Fruit fly (Drosophila melanogaster): Measurements from ENCODE around the gene RpL13.

RpL13 gene

DNA sequence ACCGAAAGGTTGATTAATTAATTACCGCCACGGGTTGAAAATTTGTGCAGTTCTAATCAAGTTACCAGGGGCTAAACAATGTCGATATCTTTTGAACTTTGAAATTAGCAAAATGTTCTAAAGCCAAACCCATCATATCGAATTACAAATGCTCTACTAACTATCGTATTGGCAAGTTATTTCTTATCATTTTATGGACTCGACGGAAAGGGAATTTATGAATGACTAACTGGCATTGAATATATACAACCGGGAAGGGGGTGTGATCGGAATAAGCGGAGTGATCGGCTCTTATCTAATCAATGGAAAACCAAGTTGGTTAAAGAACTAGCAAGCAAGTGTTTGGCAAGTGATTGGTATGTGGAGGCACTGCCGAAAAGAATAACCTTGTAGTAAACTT is 23.6 kb upstream of the RpL13 start:
- TF ChIP-seq br (GFP tag; optimal IDR thresholded peaks at IDR 0.05) (no peak), rgr (GFP tag; optimal IDR thresholded peaks at IDR 0.05) (peak; percentile 40), Hr78 (GFP tag; optimal IDR thresholded peaks at IDR 0.05) (no peak), h (GFP tag; optimal IDR thresholded peaks at IDR 0.05) (peak; percentile 67), foxo (GFP tag; optimal IDR thresholded peaks at IDR 0.05) (peak in 1 of 2 experiments; percentile 36), fru (GFP tag; optimal IDR thresholded peaks at IDR 0.05) (peak; percentile 39), ey (GFP tag; optimal IDR thresholded peaks at IDR 0.05) (peak; percentile 31), Hnf4 (GFP tag; optimal IDR thresholded peaks at IDR 0.05) (peak; percentile 64)

DNA sequence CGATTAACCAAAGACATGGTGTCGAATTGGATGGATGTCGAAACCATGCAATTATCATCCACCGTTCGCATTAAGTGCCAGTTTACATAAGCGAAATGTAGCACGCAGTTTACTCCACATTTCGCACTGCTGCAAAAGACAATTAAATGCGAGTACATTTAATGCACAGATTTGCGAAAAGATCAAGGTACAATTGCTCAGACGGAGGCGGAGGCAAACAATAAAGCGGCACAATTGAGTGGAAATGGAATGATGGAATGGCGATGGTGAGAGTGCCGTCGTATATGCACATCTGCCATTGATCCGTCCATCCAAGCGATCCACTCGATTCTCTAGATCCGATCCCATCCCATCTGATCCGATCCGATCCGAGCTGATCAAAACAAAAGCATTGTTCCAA is 22.0 kb upstream of the RpL13 start:
- TF ChIP-seq Hnf4 (GFP tag; optimal IDR thresholded peaks at IDR 0.05), result peak; percentile 39
- no peak for TF ChIP-seq tai (GFP tag; optimal IDR thresholded peaks at IDR 0.05)
- no peak for TF ChIP-seq Abd-B (GFP tag; optimal IDR thresholded peaks at IDR 0.05)

DNA sequence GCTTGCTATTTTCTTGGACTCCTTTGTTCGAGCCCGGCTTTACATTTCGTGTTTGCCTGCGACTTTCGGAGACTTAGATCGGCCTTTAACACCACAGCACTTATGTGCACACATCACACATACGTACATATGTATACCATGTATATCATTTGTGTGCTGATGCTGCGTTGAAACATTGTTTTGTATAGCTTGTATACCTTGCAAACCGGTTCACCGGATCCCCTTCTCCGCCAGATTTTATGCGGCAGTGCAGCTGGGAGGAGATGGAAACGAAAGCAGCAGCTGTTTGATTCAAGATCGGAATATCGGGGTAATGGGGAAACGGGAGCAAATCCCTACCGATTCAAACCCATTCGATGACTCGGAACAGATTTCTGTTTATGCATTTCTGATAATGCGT is 21.1 kb upstream of the RpL13 start:
- TF ChIP-seq Dif (GFP tag; optimal IDR thresholded peaks at IDR 0.05; ENCODE audit: partially characterized antibody) (peak; percentile 75), lola (GFP tag; optimal IDR thresholded peaks at IDR 0.05) (no peak), foxo (GFP tag; optimal IDR thresholded peaks at IDR 0.05) (no peak), Abd-B (GFP tag; optimal IDR thresholded peaks at IDR 0.05) (no peak), Hr83 (GFP tag; optimal IDR thresholded peaks at IDR 0.05; ENCODE audit: poor library complexity, severe bottlenecking) (peak; percentile 62), br (GFP tag; optimal IDR thresholded peaks at IDR 0.05) (no peak), OdsH (GFP tag; optimal IDR thresholded peaks at IDR 0.05) (no peak), dsf (GFP tag; optimal IDR thresholded peaks at IDR 0.05; ENCODE audit: borderline replicate concordance) (no peak), ey (GFP tag; optimal IDR thresholded peaks at IDR 0.05) (no peak), tai (GFP tag; optimal IDR thresholded peaks at IDR 0.05) (no peak), HLH106 (tag; optimal IDR thresholded peaks at IDR 0.05) (no peak), Vsx2 (GFP tag; optimal IDR thresholded peaks at IDR 0.05; ENCODE audit: partially characterized antibody) (peak; percentile 56), jim (GFP tag; optimal IDR thresholded peaks at IDR 0.05) (no peak), usp (GFP tag; optimal IDR thresholded peaks at IDR 0.05) (no peak), sv (GFP tag; optimal IDR thresholded peaks at IDR 0.05) (no peak)

DNA sequence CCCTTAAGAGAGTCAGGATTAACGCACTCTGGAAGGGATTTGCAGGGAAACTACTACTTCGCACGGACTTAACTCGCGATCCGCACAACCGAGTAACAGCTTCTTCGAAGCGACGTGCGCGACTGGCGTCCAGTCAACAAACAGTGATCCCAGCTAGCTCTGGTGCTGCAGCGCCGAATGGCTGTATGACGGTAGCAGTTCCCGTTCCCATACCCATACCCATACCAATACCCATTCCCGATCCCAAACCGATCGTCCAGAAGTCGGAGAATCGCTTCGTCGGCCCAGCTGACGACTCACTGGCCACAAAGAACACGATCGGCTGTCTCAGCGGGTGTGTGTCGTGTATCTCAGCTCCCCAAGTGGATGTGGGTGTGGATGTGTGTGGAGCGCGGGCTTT is 19.8 kb upstream of the RpL13 start, which contains the start of gene CG5853:
Gene CG5853, minus strand, starts transcription at position 384 of the 400 bp plus-strand sequence.
- TF ChIP-seq sv (GFP tag; optimal IDR thresholded peaks at IDR 0.05) (no peak), dsf (GFP tag; optimal IDR thresholded peaks at IDR 0.05; ENCODE audit: borderline replicate concordance) (no peak), lola (GFP tag; optimal IDR thresholded peaks at IDR 0.05) (no peak), CrebA (GFP tag; optimal IDR thresholded peaks at IDR 0.05; ENCODE audit: borderline replicate concordance) (no peak), CG9705 (GFP tag; optimal IDR thresholded peaks at IDR 0.05) (no peak), OdsH (GFP tag; optimal IDR thresholded peaks at IDR 0.05) (peak; percentile 13), foxo (GFP tag; optimal IDR thresholded peaks at IDR 0.05) (peak in 1 of 2 experiments; percentile 29), Dfd (GFP tag; optimal IDR thresholded peaks at IDR 0.05) (no peak), brk (GFP tag; optimal IDR thresholded peaks at IDR 0.05) (peak; percentile 1), woc (GFP tag; optimal IDR thresholded peaks at IDR 0.05) (peak; percentile 17), Mio (GFP tag; optimal IDR thresholded peaks at IDR 0.05) (no peak), tai (GFP tag; optimal IDR thresholded peaks at IDR 0.05) (no peak), N (GFP tag; optimal IDR thresholded peaks at IDR 0.05) (no peak), Jra (GFP tag; optimal IDR thresholded peaks at IDR 0.05) (peak; percentile 25), rgr (GFP tag; optimal IDR thresholded peaks at IDR 0.05) (peak; percentile 59), GATAd (GFP tag; optimal IDR thresholded peaks at IDR 0.05) (no peak), pan (optimal IDR thresholded peaks at IDR 0.05) (no peak), sage (GFP tag; optimal IDR thresholded peaks at IDR 0.05) (no peak), Rel (GFP tag; optimal IDR thresholded peaks at IDR 0.05) (peak; percentile 76), Rel (tag; optimal IDR thresholded peaks at IDR 0.05) (peak; percentile 69), fru (GFP tag; optimal IDR thresholded peaks at IDR 0.05) (peak; percentile 52), dmrt93B (GFP tag; optimal IDR thresholded peaks at IDR 0.05) (no peak), jim (GFP tag; optimal IDR thresholded peaks at IDR 0.05) (peak; percentile 34), br (GFP tag; optimal IDR thresholded peaks at IDR 0.05) (peak; percentile 46), ey (GFP tag; optimal IDR thresholded peaks at IDR 0.05) (peak; percentile 19), Sp1 (GFP tag; optimal IDR thresholded peaks at IDR 0.05) (peak; percentile 36), psq (GFP tag; optimal IDR thresholded peaks at IDR 0.05) (no peak), Abd-B (GFP tag; optimal IDR thresholded peaks at IDR 0.05) (no peak), dl (GFP tag; optimal IDR thresholded peaks at IDR 0.05; ENCODE audit: insufficient read depth in 1 of 2, partially characterized antibody in 2 of 2) (peak; percentile 52 to 64), Hnf4 (GFP tag; optimal IDR thresholded peaks at IDR 0.05) (peak; percentile 76), h (GFP tag; optimal IDR thresholded peaks at IDR 0.05) (peak; percentile 73), Vsx2 (GFP tag; optimal IDR thresholded peaks at IDR 0.05; ENCODE audit: partially characterized antibody) (peak; percentile 47), HLH106 (tag; optimal IDR thresholded peaks at IDR 0.05) (no peak), Myc (optimal IDR thresholded peaks at IDR 0.05) (no peak), Dif (GFP tag; optimal IDR thresholded peaks at IDR 0.05; ENCODE audit: partially characterized antibody) (peak; percentile 87), CG32264 (GFP tag; optimal IDR thresholded peaks at IDR 0.05) (no peak), Hr83 (GFP tag; optimal IDR thresholded peaks at IDR 0.05; ENCODE audit: poor library complexity, severe bottlenecking) (peak; percentile 94)
